Worm (Caenorhabditis elegans) whole organism, L4 larva: Measurements from ENCODE around the gene aars-1.

ENCODE experiments used
- F10B5.3 ChIP-seq: sonication (generic microtip); optimal IDR thresholded peaks from 2 replicates; lab custom pipeline; 2016; ENCODE audit warnings: mild to moderate bottlenecking, missing genetic modification characterization, missing compliant biosample characterization
- F37D6.2 ChIP-seq: sonication (generic microtip); optimal IDR thresholded peaks from 2 replicates; lab custom pipeline; 2016; ENCODE audit warnings: mild to moderate bottlenecking, missing genetic modification characterization, missing compliant biosample characterization
- R02D3.7 ChIP-seq: fragments of 150-350 bp; sonication (generic microtip); optimal IDR thresholded peaks from 3 replicates; lab custom pipeline; 2014; ENCODE audit warnings: missing biosample characterization, missing genetic modification characterization
- Y5F2A.4 ChIP-seq: fragments of 200-800 bp; sonication (Bioruptor generic); optimal IDR thresholded peaks from 2 replicates; lab custom pipeline; 2018; ENCODE audit warnings: mild to moderate bottlenecking, missing genetic modification characterization, missing compliant biosample characterization
- Y75B8A.6 ChIP-seq: fragments of 200-800 bp; sonication (Bioruptor generic); IDR thresholded peaks from 2 replicates; pipeline ENCODE4 v1.3.6; 2022; ENCODE audit warnings: missing genetic modification reagents, missing genetic modification characterization, missing compliant biosample characterization
- ZK337.2 ChIP-seq: fragments of 200-800 bp; sonication (Bioruptor generic); IDR thresholded peaks from 2 replicates; pipeline ENCODE4 v1.3.6; 2022; ENCODE audit warnings: missing genetic modification reagents, missing genetic modification characterization, missing compliant biosample characterization
- aha-1 ChIP-seq: fragments of 150-350 bp; peaks from one replicate; lab custom pipeline; 2014; ENCODE audit warnings: missing biosample characterization, missing genetic modification characterization
- ceh-28 ChIP-seq: fragments of 150-350 bp; optimal IDR thresholded peaks from 2 replicates; lab custom pipeline; 2014; ENCODE audit warnings: missing biosample characterization, missing genetic modification reagents, missing genetic modification characterization
- ceh-32 ChIP-seq: sonication (generic microtip); optimal IDR thresholded peaks from 2 replicates; lab custom pipeline; 2016; ENCODE audit warnings: mild to moderate bottlenecking, missing genetic modification characterization, missing compliant biosample characterization; ENCODE audit not compliant: poor library complexity
- ceh-82 ChIP-seq: sonication (generic microtip); optimal IDR thresholded peaks from 2 replicates; lab custom pipeline; 2017; ENCODE audit warnings: missing biosample characterization, missing genetic modification characterization
- ces-1 ChIP-seq: fragments of 150-350 bp; sonication (generic microtip); optimal IDR thresholded peaks from 4 replicates; lab custom pipeline; 2014; ENCODE audit warnings: missing biosample characterization, missing genetic modification reagents, missing genetic modification characterization
- ctbp-1 ChIP-seq: fragments of 200-800 bp; sonication (Bioruptor generic); IDR thresholded peaks from 2 replicates; pipeline ENCODE4 v1.3.6; 2022; ENCODE audit warnings: missing genetic modification reagents, missing genetic modification characterization, missing compliant biosample characterization
- daf-16 ChIP-seq, 3 experiments: sonication (generic microtip); optimal IDR thresholded peaks; 2 replicates each; lab custom pipeline; 2016 to 2017; ENCODE audit warnings: missing genetic modification characterization in 3 of 3, missing genetic modification reagents in 3 of 3, mild to moderate bottlenecking in 2 of 3, missing compliant biosample characterization in 2 of 3, missing biosample characterization in 1 of 3, moderate library complexity in 1 of 3
- daf-19 ChIP-seq: fragments of 200-800 bp; sonication (Bioruptor generic); conservative IDR thresholded peaks from 2 replicates; pipeline ENCODE4 v1.3.6; 2022; ENCODE audit warnings: missing genetic modification characterization, missing compliant biosample characterization
- dmd-6 ChIP-seq: fragments of 200-800 bp; sonication (Bioruptor generic); IDR thresholded peaks from 2 replicates; pipeline ENCODE4 v1.3.6; 2022; ENCODE audit warnings: missing genetic modification reagents, missing genetic modification characterization, missing compliant biosample characterization
- dmd-8 ChIP-seq: fragments of 200-800 bp; sonication (Bioruptor generic); IDR thresholded peaks from 2 replicates; pipeline ENCODE4 v1.3.6; 2022; ENCODE audit warnings: missing genetic modification characterization, missing compliant biosample characterization
- dpl-1 ChIP-seq: fragments of 150-350 bp; optimal IDR thresholded peaks from 2 replicates; lab custom pipeline; 2014; ENCODE audit warnings: missing biosample characterization, missing genetic modification reagents, missing genetic modification characterization
- dve-1 ChIP-seq: sonication (generic microtip); optimal IDR thresholded peaks from 2 replicates; lab custom pipeline; 2017; ENCODE audit warnings: antibody characterized with exemption, mild to moderate bottlenecking, missing genetic modification characterization, missing compliant biosample characterization; ENCODE audit not compliant: insufficient read depth
- egl-43 ChIP-seq: fragments of 200-800 bp; sonication (Bioruptor generic); IDR thresholded peaks from 2 replicates; pipeline ENCODE4 v1.3.6; 2022; ENCODE audit warnings: missing genetic modification reagents, missing genetic modification characterization, missing compliant biosample characterization
- hlh-11 ChIP-seq: fragments of 200-800 bp; sonication (Bioruptor generic); optimal IDR thresholded peaks from 2 replicates; lab custom pipeline; 2018; ENCODE audit warnings: mild to moderate bottlenecking, missing genetic modification characterization, missing compliant biosample characterization
- jun-1 ChIP-seq: fragments of 150-350 bp; optimal IDR thresholded peaks from 2 replicates; lab custom pipeline; 2014; ENCODE audit warnings: missing biosample characterization, missing genetic modification reagents, missing genetic modification characterization
- lin-38 ChIP-seq: fragments of 200-800 bp; sonication (Bioruptor generic); IDR thresholded peaks from 2 replicates; pipeline ENCODE4 v1.3.6; 2022; ENCODE audit warnings: missing genetic modification reagents, missing genetic modification characterization, missing compliant biosample characterization
- lin-39 ChIP-seq: fragments of 150-350 bp; optimal IDR thresholded peaks from 2 replicates; lab custom pipeline; 2014; ENCODE audit warnings: missing biosample characterization, missing genetic modification reagents, missing genetic modification characterization
- lsy-2 ChIP-seq, 2 experiments: fragments of 150-350 bp in 1 of 2; sonication (generic microtip) in 1 of 2; optimal IDR thresholded peaks; 2 replicates each; lab custom pipeline; 2014 to 2017; ENCODE audit warnings: missing biosample characterization in 2 of 2, missing genetic modification characterization in 2 of 2
- madf-5 ChIP-seq, 2 experiments: fragments of 200-800 bp; sonication (Bioruptor generic); IDR thresholded peaks; 2 replicates each; pipeline ENCODE4 v1.3.6; 2022; ENCODE audit warnings: missing compliant biosample characterization in 2 of 2, missing genetic modification characterization in 2 of 2
- mdt-29 ChIP-seq: fragments of 200-800 bp; sonication (Bioruptor generic); IDR thresholded peaks from 2 replicates; pipeline ENCODE4 v1.3.6; 2022; ENCODE audit warnings: missing genetic modification reagents, missing genetic modification characterization, missing compliant biosample characterization
- mep-1 ChIP-seq: fragments of 150-350 bp; sonication (generic microtip); optimal IDR thresholded peaks from 3 replicates; lab custom pipeline; 2014; ENCODE audit warnings: missing biosample characterization, missing genetic modification characterization
- mes-2 ChIP-seq: sonication (generic microtip); optimal IDR thresholded peaks from 2 replicates; lab custom pipeline; 2016; ENCODE audit warnings: missing genotype, mild to moderate bottlenecking, missing genetic modification characterization, missing compliant biosample characterization; ENCODE audit not compliant: poor library complexity, severe bottlenecking
- nhr-102 ChIP-seq: sonication (generic microtip); optimal IDR thresholded peaks from 2 replicates; lab custom pipeline; 2016; ENCODE audit warnings: mild to moderate bottlenecking, missing genetic modification characterization, moderate library complexity, missing compliant biosample characterization
- nhr-28 ChIP-seq: fragments of 150-350 bp; optimal IDR thresholded peaks from 2 replicates; lab custom pipeline; 2014; ENCODE audit warnings: missing biosample characterization, missing genetic modification characterization
- nhr-42 ChIP-seq: fragments of 200-800 bp; sonication (Bioruptor generic); IDR thresholded peaks from 2 replicates; pipeline ENCODE4 v1.3.6; 2022; ENCODE audit warnings: missing genetic modification characterization, missing compliant biosample characterization
- nhr-48 ChIP-seq: sonication (generic microtip); optimal IDR thresholded peaks from 2 replicates; lab custom pipeline; 2016; ENCODE audit warnings: mild to moderate bottlenecking, missing genetic modification characterization, missing compliant biosample characterization
- nhr-77 ChIP-seq: fragments of 150-350 bp; optimal IDR thresholded peaks from 2 replicates; lab custom pipeline; 2014; ENCODE audit warnings: missing biosample characterization, missing genetic modification characterization
- pqm-1 ChIP-seq: sonication (generic microtip); optimal IDR thresholded peaks from 2 replicates; lab custom pipeline; 2017; ENCODE audit warnings: missing biosample characterization, missing genetic modification characterization
- rbr-2 ChIP-seq: sonication (generic microtip); optimal IDR thresholded peaks from 2 replicates; lab custom pipeline; 2016; ENCODE audit warnings: missing genotype, missing genetic modification characterization, missing compliant biosample characterization
- sdz-12 ChIP-seq: fragments of 200-800 bp; sonication (Bioruptor generic); optimal IDR thresholded peaks from 2 replicates; lab custom pipeline; 2018; ENCODE audit warnings: mild to moderate bottlenecking, missing genetic modification characterization, missing compliant biosample characterization
- snpc-4 ChIP-seq: fragments of 150-350 bp; optimal IDR thresholded peaks from 2 replicates; lab custom pipeline; 2014; ENCODE audit warnings: missing biosample characterization, missing genetic modification characterization
- spr-3 ChIP-seq: fragments of 200-800 bp; sonication (Bioruptor generic); optimal IDR thresholded peaks from 2 replicates; lab custom pipeline; 2018; ENCODE audit warnings: mild to moderate bottlenecking, missing genetic modification characterization, missing compliant biosample characterization
- tag-97 ChIP-seq: fragments of 200-800 bp; sonication (Bioruptor generic); IDR thresholded peaks from 2 replicates; pipeline ENCODE4 v1.3.6; 2022; ENCODE audit warnings: missing genetic modification characterization, missing compliant biosample characterization
- unc-130 ChIP-seq: sonication (generic microtip); optimal IDR thresholded peaks from 2 replicates; lab custom pipeline; 2016; ENCODE audit warnings: missing genetic modification reagents, missing genetic modification characterization, missing compliant biosample characterization
- zfp-3 ChIP-seq: fragments of 200-800 bp; sonication (Bioruptor generic); conservative IDR thresholded peaks from 2 replicates; pipeline ENCODE4 v1.3.6; 2022; ENCODE audit warnings: missing genetic modification reagents, missing genetic modification characterization, missing compliant biosample characterization

Gene aars-1

DNA sequence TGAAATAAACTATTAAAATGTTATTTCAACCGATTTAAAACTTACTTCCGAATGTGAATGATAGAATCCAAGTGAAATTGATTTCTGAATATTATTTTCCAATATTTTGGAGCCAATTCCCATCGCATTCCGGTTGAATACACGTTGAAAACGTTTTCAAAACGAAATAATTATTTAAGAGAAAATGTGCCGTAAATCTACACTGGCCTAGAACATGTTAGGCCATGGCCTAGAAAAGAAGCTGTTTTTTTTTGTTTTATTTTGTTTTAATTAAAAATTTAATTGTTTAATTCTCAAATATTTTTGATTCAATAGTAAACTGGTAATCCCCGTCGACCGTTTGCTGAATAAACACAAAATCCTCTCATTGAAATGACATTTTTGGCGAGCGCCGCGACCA lies 398 bp downstream of the aars-1 start:
- TF ChIP-seq mes-2 (tag; lab: Kevin White, UChicago): peak; percentile 76
- peak; percentile 5 for TF ChIP-seq unc-130
- peak; percentile 72 for TF ChIP-seq R02D3.7 (tag; lab: Kevin White, UChicago)
- TF ChIP-seq spr-3 (GFP tag; lab: Kevin White, UChicago): no peak

DNA sequence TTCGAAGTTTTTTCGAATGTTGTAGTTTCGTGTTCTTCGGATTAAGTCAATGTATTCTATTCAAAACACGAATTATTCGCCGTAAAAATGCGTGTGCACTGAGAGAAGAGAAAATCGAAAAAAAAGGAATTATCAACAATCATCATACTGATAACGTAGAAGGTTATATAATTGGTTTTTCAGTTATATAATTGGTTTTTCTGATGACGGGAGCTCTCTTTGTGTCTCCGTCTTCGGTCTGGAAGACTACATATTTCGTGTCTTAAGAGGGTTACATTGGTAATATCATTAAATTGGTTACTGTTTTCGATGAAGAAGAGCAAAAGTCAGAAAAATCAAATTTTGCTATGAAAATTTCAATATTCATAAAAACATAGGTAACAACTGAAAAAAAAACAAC lies 4.4 kb downstream of the aars-1 start:
- TF ChIP-seq nhr-28 (tag; lab: Kevin White, UChicago) (peak; percentile 75), aha-1 (peak; percentile 12), egl-43 (GFP tag; lab: Robert Waterston, UW) (no peak), nhr-102 (tag; lab: Kevin White, UChicago) (no peak), dve-1 (peak; percentile 39), hlh-11 (tag; lab: Kevin White, UChicago) (peak; percentile 40), daf-16 (GFP tag; optimal IDR thresholded peaks at IDR 0.05; lab: Kevin White, UChicago) (no peak), daf-16 (tag; optimal IDR thresholded peaks at IDR 0.05; lab: Kevin White, UChicago) (peak; percentile 43), zfp-3 (GFP tag; lab: Robert Waterston, UW) (no peak), lin-38 (GFP tag; lab: Robert Waterston, UW) (peak; percentile 20; the same call in 1 of the 2 replicates), pqm-1 (tag; lab: Kevin White, UChicago) (peak; percentile 54), lsy-2 (tag; optimal IDR thresholded peaks at IDR 0.05; lab: Kevin White, UChicago) (no peak), dmd-6 (GFP tag; lab: Robert Waterston, UW) (peak; percentile 27; the same call in 1 of the 2 replicates), Y75B8A.6 (GFP tag; lab: Robert Waterston, UW) (no peak), unc-130 (no peak), daf-19 (GFP tag; lab: Robert Waterston, UW) (no peak), ctbp-1 (GFP tag; lab: Robert Waterston, UW) (no peak), nhr-77 (tag; lab: Kevin White, UChicago) (peak; percentile 11), ceh-82 (tag; lab: Kevin White, UChicago) (no peak), mdt-29 (GFP tag; lab: Robert Waterston, UW) (no peak), dpl-1 (GFP tag; lab: Kevin White, UChicago) (no peak)

DNA sequence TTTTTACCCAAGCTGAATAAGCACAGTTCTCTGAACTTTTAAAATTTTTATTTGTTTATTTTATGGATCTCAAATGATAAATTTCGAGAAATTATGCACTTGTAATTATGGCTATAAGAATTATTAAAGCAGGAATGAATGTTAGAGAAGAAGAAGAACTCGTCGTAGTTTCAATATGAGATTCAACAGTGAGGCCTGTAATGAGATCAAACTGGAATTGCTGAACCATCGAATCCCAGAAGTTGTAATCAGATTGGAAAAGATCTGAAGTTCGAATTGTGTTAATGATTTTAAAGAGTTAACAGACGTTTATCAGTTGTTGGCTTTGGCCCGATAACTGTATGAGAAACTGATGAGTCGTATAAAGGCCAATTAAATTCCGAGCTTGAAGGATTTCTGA lies 8.6 kb downstream of the aars-1 start:
- TF ChIP-seq Y5F2A.4 (GFP tag; lab: Kevin White, UChicago) (no peak), sdz-12 (no peak), mep-1 (tag; lab: Kevin White, UChicago) (peak; percentile 5), F10B5.3 (no peak), snpc-4 (no peak), nhr-28 (tag; lab: Kevin White, UChicago) (no peak), dmd-8 (no peak), lin-39 (tag; lab: Kevin White, UChicago) (no peak), hlh-11 (tag; lab: Kevin White, UChicago) (no peak), ceh-32 (tag; lab: Kevin White, UChicago) (no peak), nhr-48 (tag; lab: Kevin White, UChicago) (no peak), ces-1 (GFP tag; lab: Kevin White, UChicago) (no peak), ZK337.2 (GFP tag; lab: Robert Waterston, UW) (no peak), madf-5 (GFP tag; IDR thresholded peaks at IDR 0.05; lab: Robert Waterston, UW) (no peak), daf-19 (GFP tag; lab: Robert Waterston, UW) (no peak), jun-1 (tag; lab: Kevin White, UChicago) (no peak), mes-2 (tag; lab: Kevin White, UChicago) (peak; percentile 25), tag-97 (GFP tag; lab: Robert Waterston, UW) (no peak), ceh-28 (tag; lab: Kevin White, UChicago) (no peak), nhr-42 (GFP tag; lab: Robert Waterston, UW) (no peak), aha-1 (no peak), lin-38 (GFP tag; lab: Robert Waterston, UW) (peak; percentile 30), rbr-2 (tag; lab: Kevin White, UChicago) (no peak), F37D6.2 (tag; lab: Kevin White, UChicago) (no peak)
- TF ChIP-seq, all 104 proteins: peak for 3
